Fruit fly (Drosophila melanogaster) whole organism, embryonic: Measurements from ENCODE around the gene CG14805.
A peak's percentile ranks its signal among the peaks of the same experiment; 100 is the strongest.

Experiments
- CG10366 ChIP-seq: fragments of 200-800 bp; sonication (Bioruptor generic); IDR thresholded peaks from 2 replicates; pipeline ENCODE4 v1.3.6; 2022; ENCODE audit warnings: missing biosample characterization, missing genetic modification characterization
- CG11504 ChIP-seq: fragments of 200-800 bp; sonication (Bioruptor generic); optimal IDR thresholded peaks from 3 replicates; lab custom pipeline; 2019; ENCODE audit warnings: missing biosample characterization, mild to moderate bottlenecking, missing genetic modification characterization, moderate library complexity
- CG11723 ChIP-seq: fragments of 200-800 bp; sonication (Bioruptor generic); optimal IDR thresholded peaks from 2 replicates; lab custom pipeline; 2017; ENCODE audit warnings: missing biosample characterization, mild to moderate bottlenecking, missing genetic modification characterization
- CG14667 ChIP-seq: fragments of 200-800 bp; sonication (Bioruptor generic); IDR thresholded peaks from 2 replicates; pipeline ENCODE4 v1.3.6; 2022; ENCODE audit warnings: missing biosample characterization, missing genetic modification characterization
- CG15073 ChIP-seq: fragments of 200-800 bp; sonication (Bioruptor generic); optimal IDR thresholded peaks from 2 replicates; lab custom pipeline; 2016; ENCODE audit warnings: missing biosample characterization, missing genetic modification characterization
- CG15696 ChIP-seq: fragments of 200-800 bp; sonication (Bioruptor generic); optimal IDR thresholded peaks from 2 replicates; lab custom pipeline; 2019; ENCODE audit warnings: missing biosample characterization, mild to moderate bottlenecking, missing genetic modification characterization, moderate library complexity
- CG1603 ChIP-seq: fragments of 200-800 bp; sonication (Bioruptor generic); optimal IDR thresholded peaks from 2 replicates; lab custom pipeline; 2019; ENCODE audit warnings: missing biosample characterization, mild to moderate bottlenecking, missing genetic modification characterization, moderate library complexity
- CG1832 ChIP-seq: fragments of 200-800 bp; sonication (Bioruptor generic); optimal IDR thresholded peaks from 2 replicates; lab custom pipeline; 2017; ENCODE audit warnings: missing biosample characterization, mild to moderate bottlenecking, missing genetic modification characterization, inconsistent platforms
- CG2120 ChIP-seq: fragments of 200-800 bp; sonication (Bioruptor generic); optimal IDR thresholded peaks from 3 replicates; lab custom pipeline; 2016; ENCODE audit warnings: missing biosample characterization, missing genetic modification characterization
- CG2129 ChIP-seq: fragments of 200-800 bp; sonication (Bioruptor generic); IDR thresholded peaks from 2 replicates; pipeline ENCODE4 v1.3.6; 2022; ENCODE audit warnings: missing biosample characterization, missing genetic modification characterization; ENCODE audit not compliant: partially characterized antibody
- CG2202 ChIP-seq: fragments of 200-800 bp; sonication (Bioruptor generic); optimal IDR thresholded peaks from 2 replicates; lab custom pipeline; 2018; ENCODE audit warnings: missing biosample characterization, mild to moderate bottlenecking, missing genetic modification characterization
- CG2712 ChIP-seq: fragments of 200-800 bp; optimal IDR thresholded peaks from 3 replicates; lab custom pipeline; 2019; ENCODE audit warnings: missing biosample characterization, mild to moderate bottlenecking, missing genetic modification characterization, moderate library complexity
- CG33557 ChIP-seq: fragments of 200-800 bp; sonication (Bioruptor generic); optimal IDR thresholded peaks from 2 replicates; lab custom pipeline; 2019; ENCODE audit warnings: missing biosample characterization, mild to moderate bottlenecking, missing genetic modification characterization, moderate library complexity
- CG34422 ChIP-seq: fragments of 200-800 bp; sonication (Bioruptor generic); IDR thresholded peaks from 3 replicates; pipeline ENCODE4 v1.3.6; 2022; ENCODE audit warnings: missing biosample characterization, missing genetic modification characterization
- CG43689 ChIP-seq: fragments of 200-800 bp; sonication (Bioruptor generic); IDR thresholded peaks from 2 replicates; pipeline ENCODE4 v1.3.6; 2022; ENCODE audit warnings: missing biosample characterization, missing genetic modification characterization
- CG4707 ChIP-seq: fragments of 200-800 bp; sonication (Bioruptor generic); optimal IDR thresholded peaks from 2 replicates; lab custom pipeline; 2018; ENCODE audit warnings: missing biosample characterization, mild to moderate bottlenecking, missing genetic modification characterization, moderate library complexity
- CG7357 ChIP-seq: fragments of 200-800 bp; sonication (Bioruptor generic); IDR thresholded peaks from 3 replicates; pipeline ENCODE4 v1.3.6; 2022; ENCODE audit warnings: missing biosample characterization, missing genetic modification characterization
- CG7556 ChIP-seq: fragments of 200-800 bp; sonication (Bioruptor generic); optimal IDR thresholded peaks from 2 replicates; lab custom pipeline; 2017; ENCODE audit warnings: missing biosample characterization, mild to moderate bottlenecking, missing genetic modification characterization
- D ChIP-seq, 2 experiments: fragments of 200-800 bp in 1 of 2; fragments of >200 bp in 1 of 2; sonication (Bioruptor generic) in 1 of 2; optimal IDR thresholded peaks; 2 replicates in 1 of 2; 3 replicates in 1 of 2; lab custom pipeline; 2017; ENCODE audit warnings: mild to moderate bottlenecking in 1 of 2, missing biosample characterization in 1 of 2, missing genetic modification characterization in 1 of 2, missing genetic modification reagents in 1 of 2
- Drgx ChIP-seq: fragments of 200-800 bp; sonication (Bioruptor generic); IDR thresholded peaks from 2 replicates; pipeline ENCODE4 v1.3.6; 2022; ENCODE audit warnings: missing biosample characterization, missing genetic modification characterization
- GATAe ChIP-seq: fragments of 200-800 bp; sonication (Bioruptor generic); conservative IDR thresholded peaks from 2 replicates; pipeline ENCODE4 v1.3.6; 2022; ENCODE audit warnings: missing biosample characterization, missing genetic modification characterization
- H2.0 ChIP-seq: fragments of 200-800 bp; sonication (Bioruptor generic); IDR thresholded peaks from 2 replicates; pipeline ENCODE4 v1.3.6; 2022; ENCODE audit warnings: missing biosample characterization, missing genetic modification characterization
- Med ChIP-seq: fragments of 200-800 bp; sonication (Bioruptor generic); peaks from one replicate; lab custom pipeline; 2016; ENCODE audit warnings: missing biosample characterization, missing genetic modification characterization, mild to moderate bottlenecking, inconsistent platforms, moderate library complexity
- NfI ChIP-seq: fragments of 200-800 bp; sonication (Bioruptor generic); optimal IDR thresholded peaks from 3 replicates; lab custom pipeline; 2018; ENCODE audit warnings: missing biosample characterization, mild to moderate bottlenecking, missing genetic modification characterization, moderate library complexity
- Ravus ChIP-seq: fragments of 200-800 bp; sonication (Bioruptor generic); IDR thresholded peaks from 2 replicates; pipeline ENCODE4 v1.3.6; 2022; ENCODE audit warnings: missing biosample characterization, missing genetic modification characterization
- ab ChIP-seq: fragments of 200-800 bp; sonication (Bioruptor generic); optimal IDR thresholded peaks from 2 replicates; lab custom pipeline; 2016; ENCODE audit warnings: missing biosample characterization, missing genetic modification characterization
- bigmax ChIP-seq: fragments of 200-800 bp; sonication (Bioruptor generic); optimal IDR thresholded peaks from 2 replicates; lab custom pipeline; 2018; ENCODE audit warnings: missing biosample characterization, mild to moderate bottlenecking, missing genetic modification characterization
- bsh ChIP-seq, 2 experiments: fragments of 200-800 bp; sonication (Bioruptor generic); optimal IDR thresholded peaks; 2 replicates each; lab custom pipeline; 2017 to 2018; ENCODE audit warnings: mild to moderate bottlenecking in 2 of 2, missing biosample characterization in 2 of 2, missing genetic modification characterization in 2 of 2, moderate library complexity in 1 of 2
- emc ChIP-seq: fragments of 200-800 bp; sonication (Bioruptor generic); optimal IDR thresholded peaks from 2 replicates; lab custom pipeline; 2016; ENCODE audit warnings: missing biosample characterization, missing genetic modification characterization
- esg ChIP-seq: fragments of 200-800 bp; sonication (Bioruptor generic); conservative IDR thresholded peaks from 2 replicates; pipeline ENCODE4 v1.3.6; 2022; ENCODE audit warnings: missing biosample characterization, missing genetic modification characterization
- exex ChIP-seq: fragments of 200-800 bp; sonication (Bioruptor generic); optimal IDR thresholded peaks from 4 replicates; lab custom pipeline; 2018; ENCODE audit warnings: missing biosample characterization, mild to moderate bottlenecking, missing genetic modification characterization, moderate library complexity
- eyg ChIP-seq: fragments of 200-800 bp; sonication (Bioruptor generic); optimal IDR thresholded peaks from 3 replicates; lab custom pipeline; 2016; ENCODE audit warnings: missing biosample characterization, missing genetic modification characterization
- grau ChIP-seq: fragments of 200-800 bp; optimal IDR thresholded peaks from 3 replicates; lab custom pipeline; 2019; ENCODE audit warnings: missing biosample characterization, mild to moderate bottlenecking, missing genetic modification characterization, moderate library complexity
- klu ChIP-seq: fragments of 200-800 bp; sonication (Bioruptor generic); IDR thresholded peaks from 2 replicates; pipeline ENCODE4 v1.3.6; 2022; ENCODE audit warnings: missing biosample characterization, missing genetic modification characterization
- lilli ChIP-seq: fragments of 200-800 bp; sonication (Bioruptor generic); optimal IDR thresholded peaks from 3 replicates; lab custom pipeline; 2016; ENCODE audit warnings: missing biosample characterization, missing genetic modification characterization
- luna ChIP-seq: fragments of 200-800 bp; sonication (Bioruptor generic); optimal IDR thresholded peaks from 2 replicates; lab custom pipeline; 2016; ENCODE audit warnings: missing biosample characterization, missing genetic modification characterization
- nerfin-1 ChIP-seq: fragments of 200-800 bp; sonication (Bioruptor generic); optimal IDR thresholded peaks from 3 replicates; lab custom pipeline; 2019; ENCODE audit warnings: missing biosample characterization, mild to moderate bottlenecking, missing genetic modification characterization, moderate library complexity
- otp ChIP-seq: fragments of 200-800 bp; sonication (Bioruptor generic); IDR thresholded peaks from 3 replicates; pipeline ENCODE4, ENCODE4 v1.3.6; 2022; ENCODE audit warnings: missing biosample characterization, missing genetic modification characterization
- pan ChIP-seq, 4 experiments: fragments of >200 bp in 3 of 4; fragments of 200-800 bp in 1 of 4; sonication (Bioruptor generic) in 1 of 4; optimal IDR thresholded peaks in 3 of 4; IDR thresholded peaks in 1 of 4; 2 replicates each; pipeline versions ENCODE4 v1.3.6 to Lab custom; 2017 to 2022; ENCODE audit warnings: missing biosample characterization in 2 of 4, missing genetic modification characterization in 2 of 4, mixed read lengths in 1 of 4
- prd ChIP-seq, 3 experiments: fragments of >200 bp in 2 of 3; fragments of 200-800 bp in 1 of 3; sonication (Bioruptor generic) in 1 of 3; optimal IDR thresholded peaks in 2 of 3; IDR thresholded peaks in 1 of 3; 2 replicates in 2 of 3; 3 replicates in 1 of 3; pipeline versions ENCODE4 v1.3.6 to Lab custom; 2017 to 2022; ENCODE audit warnings: missing biosample characterization in 1 of 3, missing genetic modification characterization in 1 of 3
- row ChIP-seq: fragments of 200-800 bp; sonication (Bioruptor generic); IDR thresholded peaks from 3 replicates; pipeline ENCODE4 v1.3.6; 2022; ENCODE audit warnings: missing biosample characterization, missing genetic modification characterization
- sens ChIP-seq: fragments of 200-800 bp; sonication (Bioruptor generic); peaks from one replicate; lab custom pipeline; 2016; ENCODE audit warnings: missing biosample characterization, missing genetic modification characterization
- seq ChIP-seq: fragments of 200-800 bp; sonication (Bioruptor generic); IDR thresholded peaks from 2 replicates; pipeline ENCODE4 v1.3.6; 2022; ENCODE audit warnings: missing biosample characterization, missing genetic modification characterization
- slp2 ChIP-seq: fragments of 200-800 bp; sonication (Bioruptor generic); optimal IDR thresholded peaks from 2 replicates; lab custom pipeline; 2016; ENCODE audit warnings: missing biosample characterization, missing genetic modification characterization
- tll ChIP-seq, 2 experiments: fragments of 200-800 bp in 1 of 2; fragments of >200 bp in 1 of 2; sonication (Bioruptor generic) in 1 of 2; optimal IDR thresholded peaks; 2 replicates each; lab custom pipeline; 2017 to 2019; ENCODE audit warnings: missing biosample characterization in 2 of 2, missing genetic modification characterization in 2 of 2, mild to moderate bottlenecking in 1 of 2, moderate library complexity in 1 of 2
- tna ChIP-seq: fragments of 200-800 bp; sonication (Bioruptor generic); IDR thresholded peaks from 2 replicates; pipeline ENCODE4 v1.3.6; 2022; ENCODE audit warnings: missing biosample characterization, missing genetic modification characterization; ENCODE audit not compliant: partially characterized antibody
- z ChIP-seq: fragments of 200-800 bp; sonication (Bioruptor generic); IDR thresholded peaks from 3 replicates; pipeline ENCODE4 v1.3.6; 2022; ENCODE audit warnings: missing biosample characterization, missing genetic modification characterization

CG14805 gene

DNA sequence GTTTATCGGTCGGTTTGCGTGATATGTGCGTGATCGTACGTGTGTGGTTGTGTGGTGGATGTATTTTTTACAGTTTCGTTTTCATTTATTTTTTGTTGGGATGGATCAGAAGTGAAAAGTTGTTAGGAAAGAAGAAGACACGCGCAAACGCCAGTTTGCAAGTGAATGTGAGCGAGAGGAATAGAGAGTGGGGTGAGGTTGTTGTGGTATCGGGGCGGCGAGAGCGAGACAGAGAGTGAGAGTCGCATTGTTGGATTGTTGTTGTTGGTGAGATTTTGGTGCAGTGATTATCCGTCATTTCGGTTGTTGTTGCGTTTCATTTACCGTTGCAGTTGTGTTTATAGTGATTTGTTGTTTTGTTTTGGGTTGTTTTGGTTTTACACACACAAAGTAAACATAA is 16.4 kb downstream of the CG14805 start (continued):
- TF ChIP-seq CG2129 (GFP tag; lab: Robert Waterston, UW) (no peak), CG7357 (no peak)

DNA sequence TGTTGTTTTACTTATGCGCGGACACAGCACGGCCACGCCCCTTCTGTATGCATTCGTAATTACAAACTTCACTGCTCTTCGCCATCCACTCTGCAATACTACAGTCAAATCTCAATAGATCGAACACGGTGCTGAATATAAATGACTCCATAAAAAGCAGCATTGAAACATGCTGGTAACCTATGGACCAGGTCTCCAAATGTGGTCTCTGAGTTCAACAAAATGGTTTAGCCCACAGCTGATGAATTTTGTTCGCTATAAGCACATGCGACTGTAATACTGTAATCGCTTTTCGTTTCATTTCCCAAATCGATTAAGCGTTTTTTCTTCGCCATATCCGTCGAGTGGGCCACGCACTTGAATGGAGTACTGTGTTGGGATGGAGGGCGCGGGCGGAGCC is 20.3 kb downstream of the CG14805 start:
- no peak for TF ChIP-seq CG1832 (GFP tag; lab: Kevin White, UChicago)
- TF ChIP-seq pan (optimal IDR thresholded peaks at IDR 0.05; lab: Kevin White, UChicago), result no peak
- no peak for TF ChIP-seq pan (GFP tag; optimal IDR thresholded peaks at IDR 0.05 in 1 of 2, IDR thresholded peaks at IDR 0.05 in 1 of 2)
- no peak for TF ChIP-seq eyg (GFP tag; lab: Kevin White, UChicago)
- TF ChIP-seq CG11504, result peak; percentile 4
- TF ChIP-seq Drgx, result peak; percentile 27; the same call in 1 of the 2 replicates
- TF ChIP-seq CG4707 (GFP tag; lab: Kevin White, UChicago), result no peak
- no peak for TF ChIP-seq CG2202 (tag; lab: Kevin White, UChicago)
- TF ChIP-seq grau, result peak; percentile 67
- TF ChIP-seq prd (optimal IDR thresholded peaks at IDR 0.05; lab: Kevin White, UChicago), result no peak
- TF ChIP-seq prd (GFP tag; IDR thresholded peaks at IDR 0.05; lab: Robert Waterston, UW), result peak; percentile 37; the same call in 1 of the 3 replicates
- TF ChIP-seq tna (GFP tag; lab: Robert Waterston, UW), result no peak
- TF ChIP-seq row (GFP tag; lab: Robert Waterston, UW), result peak; percentile 24; the same call in 1 of the 3 replicates
- TF ChIP-seq slp2 (GFP tag; lab: Kevin White, UChicago), result no peak
- TF ChIP-seq Med (GFP tag; lab: Kevin White, UChicago), result peak; percentile 40
- TF ChIP-seq sens, result peak; percentile 6
- TF ChIP-seq z (GFP tag; lab: Robert Waterston, UW), result no peak
- no peak for TF ChIP-seq CG34422 (GFP tag; lab: Robert Waterston, UW)
- no peak for TF ChIP-seq bsh (GFP tag; optimal IDR thresholded peaks at IDR 0.05; lab: Kevin White, UChicago)
- no peak for TF ChIP-seq ab (GFP tag; lab: Kevin White, UChicago)
- peak; percentile 24 for TF ChIP-seq CG1603
- no peak for TF ChIP-seq tll (GFP tag; optimal IDR thresholded peaks at IDR 0.05; lab: Kevin White, UChicago)
- no peak for TF ChIP-seq CG15073
- TF ChIP-seq CG14667 (GFP tag; lab: Robert Waterston, UW), result no peak
- TF ChIP-seq otp (GFP tag; lab: Robert Waterston, UW), result no peak
- peak; percentile 20; the same call in 1 of the 2 replicates for TF ChIP-seq CG10366
- TF ChIP-seq lilli (GFP tag; lab: Kevin White, UChicago), result peak; percentile 8
- TF ChIP-seq GATAe (GFP tag; lab: Robert Waterston, UW), result no peak
- no peak for TF ChIP-seq CG33557 (GFP tag; lab: Kevin White, UChicago)
- TF ChIP-seq H2.0 (GFP tag; lab: Robert Waterston, UW), result no peak

DNA sequence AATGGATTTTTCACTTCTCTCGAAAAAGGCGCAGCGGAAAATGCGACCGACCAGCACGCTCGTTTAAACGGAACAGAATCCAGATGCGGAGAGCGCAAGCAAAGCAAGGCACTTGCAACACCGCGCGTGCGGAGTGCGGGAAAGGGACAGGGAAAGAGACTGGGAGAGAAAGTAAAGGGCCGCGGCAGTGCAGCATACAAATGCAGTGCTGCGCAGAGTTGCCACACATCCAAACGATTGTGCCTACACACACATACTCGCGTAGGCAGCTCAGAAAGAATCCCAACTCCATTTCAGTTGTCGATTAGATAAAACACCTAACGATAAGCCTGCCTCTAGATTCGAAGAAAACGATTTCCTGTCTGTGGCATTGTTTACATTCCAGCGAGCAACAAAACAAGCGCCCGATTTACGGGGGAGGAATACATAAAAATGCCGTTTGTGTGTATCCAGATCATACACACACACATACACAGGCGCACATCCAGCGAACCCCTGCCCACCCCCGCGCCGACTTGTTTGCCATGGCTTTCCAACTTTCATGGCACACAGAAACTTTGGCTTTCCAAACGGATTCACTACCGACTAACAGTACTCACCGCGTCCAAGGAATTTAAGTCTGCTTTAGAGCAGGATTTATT is 22.4 kb downstream of the CG14805 start:
- TF ChIP-seq CG2712 (tag; lab: Kevin White, UChicago), result no peak
- no peak for TF ChIP-seq CG2120 (GFP tag; lab: Kevin White, UChicago)
- no peak for TF ChIP-seq CG15696 (tag; lab: Kevin White, UChicago)
- peak; percentile 37 for TF ChIP-seq D (optimal IDR thresholded peaks at IDR 0.05; lab: Kevin White, UChicago)
- TF ChIP-seq D (GFP tag; optimal IDR thresholded peaks at IDR 0.05; lab: Kevin White, UChicago), result no peak
- TF ChIP-seq CG7556 (GFP tag; lab: Kevin White, UChicago), result no peak
- TF ChIP-seq seq (GFP tag; lab: Robert Waterston, UW), result no peak
- no peak for TF ChIP-seq bigmax (GFP tag; lab: Kevin White, UChicago)
- no peak for TF ChIP-seq Ravus
- TF ChIP-seq CG11723 (GFP tag; lab: Kevin White, UChicago), result no peak
- no peak for TF ChIP-seq esg (GFP tag; lab: Robert Waterston, UW)
- TF ChIP-seq klu (GFP tag; lab: Robert Waterston, UW), result peak; percentile 46; the same call in 1 of the 2 replicates
- peak; percentile 89 for TF ChIP-seq nerfin-1 (tag; lab: Kevin White, UChicago)
- no peak for TF ChIP-seq emc
- no peak for TF ChIP-seq luna (GFP tag; lab: Kevin White, UChicago)
- TF ChIP-seq NfI, result no peak
- TF ChIP-seq exex (tag; lab: Kevin White, UChicago), result no peak
- no peak for TF ChIP-seq CG43689 (GFP tag; lab: Robert Waterston, UW)
